Worm (Caenorhabditis elegans): Measurements from ENCODE around the gene F37C12.21.
A peak's percentile ranks its signal among the peaks of the same experiment; 100 is the strongest.

F37C12.21 gene

DNA sequence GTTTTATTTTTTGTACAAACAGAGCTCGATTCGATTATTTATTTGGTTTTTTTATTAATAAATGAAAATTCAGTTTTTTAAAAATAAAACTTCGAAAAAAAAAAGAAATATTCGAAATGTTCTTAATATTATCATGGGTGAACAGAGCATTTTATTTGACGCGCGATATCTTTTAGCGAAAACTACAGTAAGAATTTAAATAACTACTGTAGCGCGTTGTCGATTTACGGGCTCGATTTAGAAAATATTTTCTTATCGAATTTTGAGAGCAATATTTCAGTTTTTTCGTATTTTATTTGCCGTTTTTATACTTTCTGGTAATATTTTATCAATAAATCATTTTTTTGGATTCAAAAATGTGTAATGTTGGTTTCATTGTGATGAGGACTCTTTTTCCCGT is 32.9 kb downstream of the F37C12.21 start:
- TF ChIP-seq R02D3.7 (tag; optimal IDR thresholded peaks at IDR 0.05) (peak; percentile 65), nhr-102 (tag; optimal IDR thresholded peaks at IDR 0.05) (peak; percentile 23), ctbp-1 (GFP tag; IDR thresholded peaks at IDR 0.05) (no peak), gei-8 (GFP tag; optimal IDR thresholded peaks at IDR 0.05) (no peak), nhr-6 (tag; optimal IDR thresholded peaks at IDR 0.05) (no peak), daf-16 (GFP tag; optimal IDR thresholded peaks at IDR 0.05) (no peak), daf-16 (tag; optimal IDR thresholded peaks at IDR 0.05) (peak; percentile 1), F26F4.8 (GFP tag; conservative IDR thresholded peaks at IDR 0.05) (no peak), snpc-4 (tag; optimal IDR thresholded peaks at IDR 0.05) (no peak), daf-8 (GFP tag; IDR thresholded peaks at IDR 0.05) (no peak), rbr-2 (tag; optimal IDR thresholded peaks at IDR 0.05) (no peak), F37D6.2 (tag; optimal IDR thresholded peaks at IDR 0.05) (no peak), mep-1 (tag; optimal IDR thresholded peaks at IDR 0.05) (no peak), mdt-29 (GFP tag; IDR thresholded peaks at IDR 0.05) (no peak), duxl-1 (tag; optimal IDR thresholded peaks at IDR 0.05; ENCODE audit: poor library complexity) (peak; percentile 16), ama-1 (optimal IDR thresholded peaks at IDR 0.05) (no peak), zip-2 (tag; optimal IDR thresholded peaks at IDR 0.05) (no peak), madf-9 (GFP tag; conservative IDR thresholded peaks at IDR 0.05) (no peak), lsy-2 (tag; optimal IDR thresholded peaks at IDR 0.05) (peak in 1 of 2 experiments; percentile 52)

DNA sequence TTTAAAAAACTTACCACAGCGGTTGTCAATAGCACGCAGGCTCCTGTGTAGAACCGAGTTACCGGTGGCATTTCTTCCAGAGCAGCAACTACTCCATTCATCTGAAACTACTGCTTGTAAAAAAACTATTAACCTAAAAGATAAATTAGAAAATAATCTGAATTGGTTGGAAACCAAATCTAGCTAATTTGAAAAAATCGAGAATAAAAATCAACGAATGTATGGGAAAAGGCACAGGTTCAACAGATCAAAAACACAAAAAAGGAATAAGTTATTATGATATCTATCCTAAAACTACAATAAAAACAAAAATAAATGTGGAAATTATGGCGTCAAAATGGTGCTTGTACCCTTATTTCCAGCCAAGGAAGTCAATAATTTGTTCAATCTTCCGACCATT is 34.9 kb downstream of the F37C12.21 start, which contains the start of gene der-2:
Gene der-2, minus strand, starts transcription at position 101 of the 400 bp plus-strand sequence.
- no peak for TF ChIP-seq lir-3 (tag; optimal IDR thresholded peaks at IDR 0.05)
- TF ChIP-seq dpl-1 (GFP tag; optimal IDR thresholded peaks at IDR 0.05) = no peak
- TF ChIP-seq zfp-3 (GFP tag; conservative IDR thresholded peaks at IDR 0.05) = no peak
- no peak for TF ChIP-seq spr-3 (GFP tag; optimal IDR thresholded peaks at IDR 0.05)
- no peak for TF ChIP-seq sdz-12 (GFP tag; optimal IDR thresholded peaks at IDR 0.05)
- TF ChIP-seq madf-9 (GFP tag; conservative IDR thresholded peaks at IDR 0.05) = no peak
- TF ChIP-seq fos-1 (tag; optimal IDR thresholded peaks at IDR 0.05) = no peak
- no peak for TF ChIP-seq nhr-41 (GFP tag; IDR thresholded peaks at IDR 0.05)
- TF ChIP-seq zag-1 (tag; optimal IDR thresholded peaks at IDR 0.05) = no peak
- TF ChIP-seq Y105C5A.15 (GFP tag; IDR thresholded peaks at IDR 0.05) = no peak

DNA sequence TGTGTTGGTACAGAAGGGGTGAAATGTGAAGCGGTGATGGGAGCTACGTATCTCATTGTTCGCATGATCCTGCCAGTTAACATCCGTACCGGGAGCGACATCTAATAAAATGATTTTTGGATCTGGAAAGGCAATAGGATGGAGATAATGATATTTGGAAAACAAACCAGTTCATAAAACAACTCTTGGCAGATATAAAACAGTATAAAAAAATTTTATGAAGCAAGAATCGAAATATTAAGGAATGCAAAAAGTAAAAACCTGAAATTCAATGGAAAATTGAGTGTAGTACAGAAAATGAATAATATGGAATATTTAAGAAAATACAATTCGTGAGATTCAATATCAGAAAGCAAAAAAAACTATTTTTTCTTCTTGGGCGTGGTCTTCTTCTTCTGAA is 38.5 kb downstream of the F37C12.21 start, which contains the start of gene hsp-75:
Gene hsp-75, minus strand, starts transcription at position 101 of the 400 bp plus-strand sequence.
- no peak for TF ChIP-seq T26A8.4 (GFP tag; IDR thresholded peaks at IDR 0.05)
- TF ChIP-seq lsy-2 (tag; optimal IDR thresholded peaks at IDR 0.05) = no peak
- TF ChIP-seq zfp-2 (tag; optimal IDR thresholded peaks at IDR 0.05) = no peak
- TF ChIP-seq dmd-9 (GFP tag; IDR thresholded peaks at IDR 0.05) = no peak
- no peak for TF ChIP-seq mxl-3 (GFP tag; optimal IDR thresholded peaks at IDR 0.05)
- TF ChIP-seq nhr-42 (GFP tag; IDR thresholded peaks at IDR 0.05) = no peak
- no peak for TF ChIP-seq pqm-1 (tag; optimal IDR thresholded peaks at IDR 0.05)
- no peak for TF ChIP-seq fos-1 (tag; optimal IDR thresholded peaks at IDR 0.05)
- no peak for TF ChIP-seq jun-1 (tag; optimal IDR thresholded peaks at IDR 0.05)
- no peak for TF ChIP-seq zip-11 (GFP tag; IDR thresholded peaks at IDR 0.05)
- TF ChIP-seq dmd-6 (GFP tag; IDR thresholded peaks at IDR 0.05) = no peak
- no peak for TF ChIP-seq ZK546.5 (tag; optimal IDR thresholded peaks at IDR 0.05)
- no peak for TF ChIP-seq nhr-111 (GFP tag; optimal IDR thresholded peaks at IDR 0.05)
- TF ChIP-seq nhr-41 (GFP tag; IDR thresholded peaks at IDR 0.05) = no peak
- TF ChIP-seq nhr-102 (tag; optimal IDR thresholded peaks at IDR 0.05) = no peak
- no peak for TF ChIP-seq daf-16 (GFP tag; optimal IDR thresholded peaks at IDR 0.05)
- no peak for TF ChIP-seq daf-16 (tag; optimal IDR thresholded peaks at IDR 0.05)
- TF ChIP-seq duxl-1 (tag; optimal IDR thresholded peaks at IDR 0.05; ENCODE audit: poor library complexity) = no peak

Measured in whole organism, L4 larva.